Fruit fly (Drosophila melanogaster) Kc167 (cell line): ENCODE measurements around the gene CG10508.

Experiments
- Myc ChIP-seq: fragments of >200 bp; optimal IDR thresholded peaks from 2 replicates; lab custom pipeline; 2017; ENCODE audit warnings: missing external identifiers
- Sin3A ChIP-seq: fragments of >200 bp; optimal IDR thresholded peaks from 2 replicates; lab custom pipeline; 2018; ENCODE audit warnings: missing external identifiers
- h ChIP-seq: fragments of >200 bp; optimal IDR thresholded peaks from 3 replicates; lab custom pipeline; 2018; ENCODE audit warnings: missing external identifiers
- insv ChIP-seq: fragments of >200 bp; optimal IDR thresholded peaks from 3 replicates; lab custom pipeline; 2018; ENCODE audit warnings: missing external identifiers
- psq ChIP-seq: fragments of >200 bp; optimal IDR thresholded peaks from 2 replicates; lab custom pipeline; 2017; ENCODE audit warnings: missing external identifiers
- ttk ChIP-seq: sonication (Bioruptor generic); optimal IDR thresholded peaks from 2 replicates; lab custom pipeline; 2017; ENCODE audit warnings: missing external identifiers

Gene CG10508

dm6 chr3L:21259257-21259656 is 49.2 kb downstream of the CG10508 start:
- TF ChIP-seq Sin3A (lab: Kevin White, UChicago) (no peak), ttk (lab: Kevin White, UChicago) (no peak), h (no peak), Myc (lab: Kevin White, UChicago) (no peak), insv (lab: Kevin White, UChicago) (no peak), psq (lab: Kevin White, UChicago) (no peak)

dm6 chr3L:21261403-21262164 is 51.6 kb downstream of the CG10508 start:
- no peak for TF ChIP-seq psq (lab: Kevin White, UChicago)
- TF ChIP-seq Myc (lab: Kevin White, UChicago): no peak
- no peak for TF ChIP-seq Sin3A (lab: Kevin White, UChicago)
- no peak for TF ChIP-seq insv (lab: Kevin White, UChicago)
- TF ChIP-seq ttk (lab: Kevin White, UChicago): no peak
- TF ChIP-seq h: no peak

- TF ChIP-seq Sin3A (lab: Kevin White, UChicago): no peak
- TF ChIP-seq Myc (lab: Kevin White, UChicago): no peak
- no peak for TF ChIP-seq psq (lab: Kevin White, UChicago)
Observed at dm6 chr3L:21262426-21262825, 52.4 kb downstream of the CG10508 start.
